Fruit fly (Drosophila melanogaster): ENCODE data around the gene stg1.
A peak's percentile ranks its signal among the peaks of the same experiment; 100 is the strongest.

DNA sequence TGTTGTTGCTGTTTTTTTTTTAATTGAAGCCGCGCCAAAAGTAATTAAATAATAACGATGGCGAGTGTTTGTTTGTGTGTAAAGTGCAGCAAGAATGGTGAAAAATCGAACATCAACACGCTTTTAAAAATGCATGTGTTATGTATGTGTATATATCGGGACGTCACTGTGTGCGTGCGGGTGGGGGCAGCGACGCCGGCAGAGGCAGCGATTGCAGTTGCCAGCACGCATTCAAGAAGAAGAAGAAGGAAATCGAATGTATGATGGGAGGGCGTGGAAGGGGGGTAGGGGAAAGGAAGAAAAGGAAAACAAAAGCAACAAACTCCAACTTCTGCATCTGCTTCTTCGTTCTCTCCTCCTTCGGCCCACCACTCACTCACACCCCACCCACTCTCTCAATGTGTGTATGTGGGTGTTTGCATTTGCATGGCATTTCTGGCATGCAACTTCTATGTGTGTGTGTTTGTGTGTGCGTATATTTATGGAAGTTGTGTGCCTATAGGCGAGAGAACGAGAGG, 38.6 kb upstream of the stg1 start:
- TF ChIP-seq br (GFP tag; optimal IDR thresholded peaks at IDR 0.05) (no peak), brk (GFP tag; optimal IDR thresholded peaks at IDR 0.05) (no peak), pan (optimal IDR thresholded peaks at IDR 0.05) (no peak), lola (GFP tag; optimal IDR thresholded peaks at IDR 0.05) (no peak), ey (GFP tag; optimal IDR thresholded peaks at IDR 0.05) (no peak), Abd-B (GFP tag; optimal IDR thresholded peaks at IDR 0.05) (no peak), rgr (GFP tag; optimal IDR thresholded peaks at IDR 0.05) (no peak), h (GFP tag; optimal IDR thresholded peaks at IDR 0.05) (peak; percentile 23), Dfd (GFP tag; optimal IDR thresholded peaks at IDR 0.05) (no peak), psq (GFP tag; optimal IDR thresholded peaks at IDR 0.05) (peak; percentile 60), CG9705 (GFP tag; optimal IDR thresholded peaks at IDR 0.05) (no peak)

All from whole organism, wandering third instar larva.